Worm (Caenorhabditis elegans) whole organism, young adult: ENCODE data around the gene tmem-138.

Source experiments
- B0019.2 ChIP-seq: fragments of 200-800 bp; sonication (Bioruptor generic); conservative IDR thresholded peaks from 2 replicates; pipeline ENCODE4 v1.3.6; 2022; ENCODE audit warnings: missing genetic modification reagents, missing genetic modification characterization, missing compliant biosample characterization
- B0035.1 ChIP-seq: sonication (generic microtip); optimal IDR thresholded peaks from 2 replicates; lab custom pipeline; 2016; ENCODE audit warnings: missing genetic modification characterization, mild to moderate bottlenecking, missing compliant biosample characterization, missing genotype, missing genetic modification reagents
- F23B12.7 ChIP-seq: sonication (generic microtip); optimal IDR thresholded peaks from 2 replicates; lab custom pipeline; 2017; ENCODE audit warnings: missing genetic modification characterization, mild to moderate bottlenecking, missing compliant biosample characterization, antibody characterized with exemption, moderate library complexity; ENCODE audit not compliant: insufficient read depth
- F37B4.10 ChIP-seq: fragments of 200-800 bp; sonication (Bioruptor generic); IDR thresholded peaks from 2 replicates; pipeline ENCODE4 v1.3.6; 2022; ENCODE audit warnings: missing genetic modification characterization, missing compliant biosample characterization
- F39B2.1 ChIP-seq: fragments of 200-800 bp; sonication (Bioruptor generic); IDR thresholded peaks from 2 replicates; pipeline ENCODE4 v1.3.6; 2022; ENCODE audit warnings: missing genetic modification reagents, missing genetic modification characterization, missing compliant biosample characterization
- F49E8.2 ChIP-seq: sonication (generic microtip); optimal IDR thresholded peaks from 3 replicates; lab custom pipeline; 2017; ENCODE audit warnings: missing genetic modification characterization, mild to moderate bottlenecking, missing compliant biosample characterization, antibody characterized with exemption, moderate library complexity; ENCODE audit not compliant: insufficient read depth
- F52B5.7 ChIP-seq: sonication (generic microtip); optimal IDR thresholded peaks from 2 replicates; lab custom pipeline; 2016; ENCODE audit warnings: mild to moderate bottlenecking, missing genetic modification characterization, missing compliant biosample characterization
- K11D2.4 ChIP-seq: fragments of 200-800 bp; sonication (Bioruptor generic); IDR thresholded peaks from 2 replicates; pipeline ENCODE4 v1.3.6; 2022; ENCODE audit warnings: missing genetic modification reagents, missing genetic modification characterization, missing compliant biosample characterization
- T07F8.4 ChIP-seq: sonication (generic microtip); optimal IDR thresholded peaks from 2 replicates; lab custom pipeline; 2016; ENCODE audit warnings: mild to moderate bottlenecking, missing genetic modification characterization, moderate library complexity, missing compliant biosample characterization
- T26A5.8 ChIP-seq: sonication (generic microtip); optimal IDR thresholded peaks from 2 replicates; lab custom pipeline; 2016; ENCODE audit warnings: missing genetic modification characterization, missing compliant biosample characterization
- Y53G8AR.9 ChIP-seq: fragments of 200-800 bp; sonication (Bioruptor generic); conservative IDR thresholded peaks from 2 replicates; pipeline ENCODE4 v1.3.6; 2022; ENCODE audit warnings: missing genetic modification reagents, missing genetic modification characterization, missing compliant biosample characterization
- ZK185.1 ChIP-seq: sonication (generic microtip); optimal IDR thresholded peaks from 2 replicates; lab custom pipeline; 2016; ENCODE audit warnings: mild to moderate bottlenecking, missing genetic modification characterization, missing compliant biosample characterization; ENCODE audit not compliant: poor library complexity, severe bottlenecking
- ama-1 ChIP-seq, 3 experiments: fragments of 150-350 bp in 1 of 3; sonication (generic microtip) in 2 of 3; optimal IDR thresholded peaks; 2 replicates each; lab custom pipeline; 2014 to 2018; ENCODE audit warnings: missing biosample characterization in 2 of 3, missing genetic modification characterization in 2 of 3, missing genetic modification reagents in 2 of 3
- aptf-3 ChIP-seq: fragments of 200-800 bp; sonication (Bioruptor generic); IDR thresholded peaks from 2 replicates; pipeline ENCODE4 v1.3.6; 2022; ENCODE audit warnings: missing genetic modification characterization, missing compliant biosample characterization
- athp-1 ChIP-seq: sonication (generic microtip); optimal IDR thresholded peaks from 2 replicates; lab custom pipeline; 2017; ENCODE audit warnings: mild to moderate bottlenecking, missing genetic modification characterization, missing compliant biosample characterization
- attf-5 ChIP-seq: fragments of 200-800 bp; sonication (Bioruptor generic); optimal IDR thresholded peaks from 2 replicates; lab custom pipeline; 2018; ENCODE audit warnings: mild to moderate bottlenecking, missing genetic modification characterization, missing compliant biosample characterization
- attf-6 ChIP-seq: fragments of 200-800 bp; sonication (Bioruptor generic); IDR thresholded peaks from 2 replicates; pipeline ENCODE4 v1.3.6; 2022; ENCODE audit warnings: missing genetic modification reagents, missing genetic modification characterization, missing compliant biosample characterization
- cebp-1 ChIP-seq, 2 experiments: fragments of 200-800 bp in 1 of 2; sonication (Bioruptor generic) in 1 of 2; sonication (generic microtip) in 1 of 2; IDR thresholded peaks in 1 of 2; optimal IDR thresholded peaks in 1 of 2; 2 replicates each; pipeline versions ENCODE4 v1.3.6 to Lab custom; 2017 to 2022; ENCODE audit warnings: missing compliant biosample characterization in 2 of 2, missing genetic modification characterization in 2 of 2, mild to moderate bottlenecking in 1 of 2, missing genetic modification reagents in 1 of 2, moderate library complexity in 1 of 2
- ceh-27 ChIP-seq: fragments of 200-800 bp; sonication (Bioruptor generic); optimal IDR thresholded peaks from 2 replicates; lab custom pipeline; 2018; ENCODE audit warnings: mild to moderate bottlenecking, missing genetic modification characterization, moderate library complexity, missing compliant biosample characterization
- ceh-40 ChIP-seq: fragments of 200-800 bp; sonication (Bioruptor generic); IDR thresholded peaks from 2 replicates; pipeline ENCODE4 v1.3.6; 2022; ENCODE audit warnings: missing genetic modification characterization, missing compliant biosample characterization
- dox-1 ChIP-seq: fragments of 200-800 bp; sonication (Bioruptor generic); IDR thresholded peaks from 2 replicates; pipeline ENCODE4 v1.3.6; 2022; ENCODE audit warnings: missing genetic modification reagents, missing genetic modification characterization, missing compliant biosample characterization
- ekl-4 ChIP-seq: fragments of 200-800 bp; sonication (Bioruptor generic); IDR thresholded peaks from 2 replicates; pipeline ENCODE4 v1.3.6; 2022; ENCODE audit warnings: missing genetic modification reagents, missing genetic modification characterization, missing compliant biosample characterization
- fkh-3 ChIP-seq: sonication (generic microtip); optimal IDR thresholded peaks from 2 replicates; lab custom pipeline; 2016; ENCODE audit warnings: mild to moderate bottlenecking, missing genetic modification characterization, missing compliant biosample characterization
- hmg-20 ChIP-seq: fragments of 200-800 bp; sonication (Bioruptor generic); IDR thresholded peaks from 2 replicates; pipeline ENCODE4 v1.3.6; 2022; ENCODE audit warnings: missing genetic modification reagents, missing genetic modification characterization, missing compliant biosample characterization
- hsf-1 ChIP-seq: fragments of 200-800 bp; sonication (Bioruptor generic); IDR thresholded peaks from 2 replicates; pipeline ENCODE4 v1.3.6; 2022; ENCODE audit warnings: missing genetic modification reagents, missing genetic modification characterization, missing compliant biosample characterization
- lin-26 ChIP-seq: fragments of 200-800 bp; sonication (Bioruptor generic); IDR thresholded peaks from 2 replicates; pipeline ENCODE4 v1.3.6; 2022; ENCODE audit warnings: missing genetic modification reagents, missing genetic modification characterization, missing compliant biosample characterization
- lin-35 ChIP-seq, 3 experiments: fragments of 150-350 bp in 2 of 3; sonication (generic microtip) in 1 of 3; optimal IDR thresholded peaks; 2 replicates each; lab custom pipeline; 2014 to 2018; ENCODE audit warnings: missing biosample characterization in 3 of 3, missing genetic modification characterization in 3 of 3, missing genetic modification reagents in 3 of 3
- madf-6 ChIP-seq: fragments of 200-800 bp; sonication (Bioruptor generic); IDR thresholded peaks from 2 replicates; pipeline ENCODE4 v1.3.6; 2022; ENCODE audit warnings: missing genetic modification reagents, missing genetic modification characterization, missing compliant biosample characterization
- madf-8 ChIP-seq: fragments of 200-800 bp; sonication (Bioruptor generic); conservative IDR thresholded peaks from 2 replicates; pipeline ENCODE4 v1.3.6; 2022; ENCODE audit warnings: missing genetic modification reagents, missing genetic modification characterization, missing compliant biosample characterization
- mes-4 ChIP-seq: sonication (generic microtip); optimal IDR thresholded peaks from 2 replicates; lab custom pipeline; 2016; ENCODE audit warnings: missing genotype, missing genetic modification characterization, missing compliant biosample characterization
- nfya-1 ChIP-seq: sonication (generic microtip); optimal IDR thresholded peaks from 2 replicates; lab custom pipeline; 2017; ENCODE audit warnings: antibody characterized with exemption, missing compliant biosample characterization, missing genetic modification characterization, borderline replicate concordance; ENCODE audit not compliant: insufficient read depth
- nfya-2 ChIP-seq: fragments of 200-800 bp; sonication (Bioruptor generic); IDR thresholded peaks from 2 replicates; pipeline ENCODE4 v1.3.6; 2022; ENCODE audit warnings: missing genetic modification reagents, missing genetic modification characterization, missing compliant biosample characterization
- nhr-120 ChIP-seq: fragments of 200-800 bp; sonication (Bioruptor generic); IDR thresholded peaks from 2 replicates; pipeline ENCODE4 v1.3.6; 2022; ENCODE audit warnings: missing genetic modification characterization, missing compliant biosample characterization
- pbrm-1 ChIP-seq: fragments of 200-800 bp; sonication (Bioruptor generic); IDR thresholded peaks from 2 replicates; pipeline ENCODE4 v1.3.6; 2022; ENCODE audit warnings: missing genetic modification reagents, missing genetic modification characterization, missing compliant biosample characterization
- rcor-1 ChIP-seq: fragments of 200-800 bp; sonication (Bioruptor generic); IDR thresholded peaks from 2 replicates; pipeline ENCODE4 v1.3.6; 2022; ENCODE audit warnings: missing genetic modification reagents, missing genetic modification characterization, missing compliant biosample characterization
- repo-1 ChIP-seq: sonication (generic microtip); optimal IDR thresholded peaks from 2 replicates; lab custom pipeline; 2017; ENCODE audit warnings: mild to moderate bottlenecking, missing genetic modification characterization, missing compliant biosample characterization
- snpc-3.4 ChIP-seq: sonication (generic microtip); optimal IDR thresholded peaks from 2 replicates; lab custom pipeline; 2017; ENCODE audit warnings: missing genetic modification characterization, mild to moderate bottlenecking, missing compliant biosample characterization, antibody characterized with exemption, moderate library complexity, missing genotype, missing genetic modification reagents
- snpc-4 ChIP-seq, 5 experiments: fragments of 150-350 bp in 1 of 5; sonication (generic microtip) in 4 of 5; optimal IDR thresholded peaks; 2 replicates each; lab custom pipeline; 2014 to 2018; ENCODE audit warnings: missing genetic modification characterization in 5 of 5, missing biosample characterization in 3 of 5, antibody characterized with exemption in 2 of 5, mild to moderate bottlenecking in 2 of 5, missing compliant biosample characterization in 2 of 5, missing genotype in 2 of 5, moderate library complexity in 2 of 5, missing genetic modification reagents in 1 of 5
- tlf-1 ChIP-seq: fragments of 200-800 bp; sonication (Bioruptor generic); optimal IDR thresholded peaks from 2 replicates; lab custom pipeline; 2018; ENCODE audit warnings: mild to moderate bottlenecking, missing genetic modification characterization, missing compliant biosample characterization
- zfh-2 ChIP-seq: fragments of 200-800 bp; sonication (Bioruptor generic); conservative IDR thresholded peaks from 2 replicates; pipeline ENCODE4 v1.3.6; 2022; ENCODE audit warnings: missing genetic modification reagents, missing genetic modification characterization, missing compliant biosample characterization
- ztf-18 ChIP-seq: sonication (generic microtip); optimal IDR thresholded peaks from 2 replicates; lab custom pipeline; 2016; ENCODE audit warnings: missing genotype, mild to moderate bottlenecking, missing genetic modification characterization, missing compliant biosample characterization
- ztf-22 ChIP-seq: fragments of 200-800 bp; sonication (Bioruptor generic); optimal IDR thresholded peaks from 2 replicates; lab custom pipeline; 2018; ENCODE audit warnings: mild to moderate bottlenecking, missing genetic modification characterization, moderate library complexity, missing compliant biosample characterization
- ztf-25 ChIP-seq: fragments of 200-800 bp; sonication (Bioruptor generic); IDR thresholded peaks from 2 replicates; pipeline ENCODE4 v1.3.6; 2022; ENCODE audit warnings: missing genetic modification reagents, missing genetic modification characterization, missing compliant biosample characterization
- ztf-3 ChIP-seq: fragments of 200-800 bp; sonication (Bioruptor generic); optimal IDR thresholded peaks from 2 replicates; lab custom pipeline; 2018; ENCODE audit warnings: mild to moderate bottlenecking, missing genetic modification characterization, missing compliant biosample characterization

Gene tmem-138

ce11 chrII:8185016-8185493 is 27.9 kb downstream of the tmem-138 start, which contains the start of the genes mig-5 and cct-1 (continued):
- TF ChIP-seq dox-1 (GFP tag; lab: Robert Waterston, UW) (peak; percentile 95), athp-1 (tag; lab: Kevin White, UChicago) (peak; percentile 81), madf-8 (GFP tag; lab: Robert Waterston, UW) (peak; percentile 71), aptf-3 (GFP tag; lab: Robert Waterston, UW) (no peak), ztf-18 (peak; percentile 77), nfya-2 (GFP tag; lab: Robert Waterston, UW) (no peak), ceh-40 (GFP tag; lab: Robert Waterston, UW) (no peak), snpc-3.4 (tag; lab: Kevin White, UChicago) (peak; percentile 26), mes-4 (no peak), ztf-3 (GFP tag; lab: Kevin White, UChicago) (peak; percentile 27), pbrm-1 (peak; percentile 94), lin-35 (GFP tag; optimal IDR thresholded peaks at IDR 0.05; lab: Kevin White, UChicago) (peak in 2 of 3 experiments; percentile 77 to 92), ekl-4 (GFP tag; lab: Robert Waterston, UW) (peak; percentile 91), T26A5.8 (tag; lab: Kevin White, UChicago) (no peak), zfh-2 (no peak), nfya-1 (tag; lab: Kevin White, UChicago) (no peak), T07F8.4 (tag; lab: Kevin White, UChicago) (peak; percentile 9), B0019.2 (GFP tag; lab: Robert Waterston, UW) (0 out of 2 replicates have a peak, but pooled peaks have one; percentile 22), F23B12.7 (tag; lab: Kevin White, UChicago) (peak; percentile 83), ztf-22 (no peak), rcor-1 (GFP tag; lab: Robert Waterston, UW) (peak; percentile 91), K11D2.4 (GFP tag; lab: Robert Waterston, UW) (peak; percentile 94), ztf-25 (GFP tag; lab: Robert Waterston, UW) (no peak), B0035.1 (tag; lab: Kevin White, UChicago) (peak; percentile 46), attf-6 (0 out of 2 replicates have a peak, but pooled peaks have one; percentile 33), nhr-120 (GFP tag; lab: Robert Waterston, UW) (no peak), repo-1 (peak; percentile 84), hsf-1 (GFP tag; lab: Robert Waterston, UW) (peak; percentile 90), F37B4.10 (GFP tag; lab: Robert Waterston, UW) (no peak), cebp-1 (GFP tag; IDR thresholded peaks at IDR 0.05; lab: Robert Waterston, UW) (peak; percentile 52; the same call in 1 of the 2 replicates), cebp-1 (tag; optimal IDR thresholded peaks at IDR 0.05; lab: Kevin White, UChicago) (no peak)
- TF ChIP-seq, all 124 proteins: peak for 71

- TF ChIP-seq snpc-4 (GFP tag; optimal IDR thresholded peaks at IDR 0.05; lab: Kevin White, UChicago) (no peak), snpc-4 (tag; optimal IDR thresholded peaks at IDR 0.05; lab: Kevin White, UChicago) (peak in 1 of 4 experiments; percentile 1), lin-26 (GFP tag; lab: Robert Waterston, UW) (0 out of 2 replicates have a peak, but pooled peaks have one; percentile 29), F49E8.2 (tag; lab: Kevin White, UChicago) (peak; percentile 21), athp-1 (tag; lab: Kevin White, UChicago) (peak; percentile 74), Y53G8AR.9 (GFP tag; lab: Robert Waterston, UW) (peak; percentile 78), tlf-1 (GFP tag; lab: Kevin White, UChicago) (peak; percentile 50), F39B2.1 (GFP tag; lab: Robert Waterston, UW) (no peak), F52B5.7 (tag; lab: Kevin White, UChicago) (no peak), pbrm-1 (no peak), attf-6 (0 out of 2 replicates have a peak, but pooled peaks have one; percentile 10), attf-5 (GFP tag; lab: Kevin White, UChicago) (no peak), ekl-4 (GFP tag; lab: Robert Waterston, UW) (0 out of 2 replicates have a peak, but pooled peaks have one; percentile 15), ceh-27 (GFP tag; lab: Kevin White, UChicago) (no peak), mes-4 (peak; percentile 21), ama-1 (optimal IDR thresholded peaks at IDR 0.05; lab: Kevin White, UChicago) (no peak), ama-1 (GFP tag; optimal IDR thresholded peaks at IDR 0.05; lab: Kevin White, UChicago) (peak in 1 of 2 experiments; percentile 33), fkh-3 (tag; lab: Kevin White, UChicago) (no peak), repo-1 (no peak), hmg-20 (GFP tag; lab: Robert Waterston, UW) (no peak), madf-6 (GFP tag; lab: Robert Waterston, UW) (peak; percentile 60), ceh-40 (GFP tag; lab: Robert Waterston, UW) (no peak), ZK185.1 (tag; lab: Kevin White, UChicago) (peak; percentile 9)
These were observed 30.4 kb downstream of the tmem-138 start for ce11 chrII:8187516-8187915.
